Worm (Caenorhabditis elegans): ENCODE measurements around the gene F22F4.9.

DNA sequence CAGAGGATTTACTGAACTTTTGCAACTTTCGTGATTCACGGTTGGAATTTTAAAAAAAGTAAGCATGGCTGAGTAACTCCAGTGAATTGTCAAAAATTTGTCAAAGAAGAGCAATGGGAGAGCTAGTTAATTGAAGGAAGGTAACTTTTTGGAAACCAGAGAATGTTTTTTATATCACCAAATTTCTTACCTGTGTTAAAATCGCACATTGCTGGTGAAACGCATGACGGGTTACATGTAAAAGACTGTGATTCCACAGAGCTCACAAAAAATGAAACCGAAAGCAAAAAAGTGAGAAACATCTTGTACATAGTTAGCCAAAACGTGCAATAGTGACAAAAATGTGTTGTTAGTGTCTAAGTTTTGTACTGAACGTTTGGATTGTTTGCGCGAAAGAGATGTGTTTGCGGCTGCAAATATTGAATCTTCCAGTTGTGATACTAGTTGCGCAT is at the start of gene F22F4.9:
- TF ChIP-seq nhr-10 (tag; optimal IDR thresholded peaks at IDR 0.05) (no peak), elt-3 (tag; optimal IDR thresholded peaks at IDR 0.05) (no peak), unc-39 (tag; optimal IDR thresholded peaks at IDR 0.05) (no peak)
